Fruit fly (Drosophila melanogaster): ENCODE results near the gene aust.

aust gene

dm6 chr2L:9234104-9234503 lies 16.7 kb downstream of the aust start (continued):
- TF ChIP-seq hb (GFP tag; IDR thresholded peaks at IDR 0.05; ENCODE audit: partially characterized antibody): 0 out of 3 replicates have a peak, but pooled peaks have one; percentile 34

dm6 chr2L:9231760-9232431 lies 18.9 kb downstream of the aust start:
- peak; percentile 40; the same call in 1 of the 3 replicates for TF ChIP-seq row (GFP tag; IDR thresholded peaks at IDR 0.05)
- TF ChIP-seq Med (GFP tag): peak; percentile 62
- TF ChIP-seq CG11247 (GFP tag; IDR thresholded peaks at IDR 0.05): 0 out of 2 replicates have a peak, but pooled peaks have one; percentile 15
- peak; percentile 34; the same call in 1 of the 2 replicates for TF ChIP-seq CG32532 (GFP tag; IDR thresholded peaks at IDR 0.05)
- TF ChIP-seq CG34224 (GFP tag; IDR thresholded peaks at IDR 0.05; ENCODE audit: partially characterized antibody): no peak
- no peak for TF ChIP-seq CG33213 (GFP tag; optimal IDR thresholded peaks at IDR 0.05)
- peak; percentile 34 for TF ChIP-seq CG12769 (tag; optimal IDR thresholded peaks at IDR 0.05)
- no peak for TF ChIP-seq CG4617 (GFP tag; optimal IDR thresholded peaks at IDR 0.05; ENCODE audit: borderline replicate concordance)
- 0 out of 2 replicates have a peak, but pooled peaks have one; percentile 36 for TF ChIP-seq slbo (GFP tag; IDR thresholded peaks at IDR 0.05)
- peak; percentile 9 for TF ChIP-seq B-H2 (GFP tag; optimal IDR thresholded peaks at IDR 0.05)
- peak; percentile 48; the same call in 1 of the 2 replicates for TF ChIP-seq CG7372 (GFP tag; IDR thresholded peaks at IDR 0.05)
- TF ChIP-seq Hmr (GFP tag; optimal IDR thresholded peaks at IDR 0.05): peak; percentile 16
- TF ChIP-seq Trl (optimal IDR thresholded peaks at IDR 0.05): no peak
- TF ChIP-seq Trl (GFP tag; optimal IDR thresholded peaks at IDR 0.05): no peak
- peak; percentile 87 for TF ChIP-seq nom (GFP tag; optimal IDR thresholded peaks at IDR 0.05)
- peak; percentile 68 for TF ChIP-seq Drgx (GFP tag; IDR thresholded peaks at IDR 0.05)
- TF ChIP-seq Ets65A (GFP tag): peak; percentile 66
- TF ChIP-seq CoRest (tag; optimal IDR thresholded peaks at IDR 0.05): no peak
- peak; percentile 47 for TF ChIP-seq CG14441 (GFP tag; IDR thresholded peaks at IDR 0.05)
- peak; percentile 25 for TF ChIP-seq sug (tag; optimal IDR thresholded peaks at IDR 0.05)
- 0 out of 3 replicates have a peak, but pooled peaks have one; percentile 23 for TF ChIP-seq CG11093 (GFP tag; IDR thresholded peaks at IDR 0.05)
- peak; percentile 19 for TF ChIP-seq sd (tag; optimal IDR thresholded peaks at IDR 0.05)
- 0 out of 2 replicates have a peak, but pooled peaks have one; percentile 11 for TF ChIP-seq CG14014 (GFP tag; IDR thresholded peaks at IDR 0.05)
- peak; percentile 53; the same call in 2 of the 3 replicates for TF ChIP-seq dysf (GFP tag; IDR thresholded peaks at IDR 0.05)
- peak; percentile 60 for TF ChIP-seq exex (tag; optimal IDR thresholded peaks at IDR 0.05)
- TF ChIP-seq esg (GFP tag; conservative IDR thresholded peaks at IDR 0.05): 0 out of 2 replicates have a peak, but pooled peaks have one; percentile 15
- peak; percentile 33; the same call in 1 of the 2 replicates for TF ChIP-seq Ptx1 (GFP tag; IDR thresholded peaks at IDR 0.05)
- TF ChIP-seq CG6175 (GFP tag; IDR thresholded peaks at IDR 0.05): 0 out of 3 replicates have a peak, but pooled peaks have one; percentile 30
- peak; percentile 10; the same call in 1 of the 2 replicates for TF ChIP-seq CG9932 (GFP tag; IDR thresholded peaks at IDR 0.05)
- no peak for TF ChIP-seq CG8290 (GFP tag; optimal IDR thresholded peaks at IDR 0.05)
- peak in 1 of 2 experiments; percentile 42 for TF ChIP-seq CG8290 (tag; optimal IDR thresholded peaks at IDR 0.05)
- TF ChIP-seq chinmo (GFP tag; IDR thresholded peaks at IDR 0.05; ENCODE audit: partially characterized antibody): 0 out of 4 replicates have a peak, but pooled peaks have one; percentile 32
- TF ChIP-seq CG31365 (tag; optimal IDR thresholded peaks at IDR 0.05): no peak
- TF ChIP-seq prd (optimal IDR thresholded peaks at IDR 0.05): no peak
- 0 out of 3 replicates have a peak, but pooled peaks have one; percentile 12 for TF ChIP-seq prd (GFP tag; IDR thresholded peaks at IDR 0.05)
- peak in 1 of 2 experiments; percentile 72 for TF ChIP-seq bsh (GFP tag; optimal IDR thresholded peaks at IDR 0.05)
- no peak for TF ChIP-seq mirr (GFP tag; optimal IDR thresholded peaks at IDR 0.05)
- 0 out of 2 replicates have a peak, but pooled peaks have one; percentile 20 for TF ChIP-seq NFAT (GFP tag; IDR thresholded peaks at IDR 0.05)
- TF ChIP-seq Rfx (GFP tag; IDR thresholded peaks at IDR 0.05): peak; percentile 44; the same call in 1 of the 2 replicates

All from whole organism, embryonic.